Fruit fly (Drosophila melanogaster) whole organism, embryonic: ENCODE data around the gene Tlk.

ENCODE experiments used
- Awh ChIP-seq: fragments of 200-800 bp; sonication (Bioruptor generic); IDR thresholded peaks from 2 replicates; pipeline ENCODE4, ENCODE4 v1.3.6; 2022; ENCODE audit warnings: missing biosample characterization, missing genetic modification characterization
- CG12155 ChIP-seq: fragments of 200-800 bp; sonication (Bioruptor generic); optimal IDR thresholded peaks from 3 replicates; lab custom pipeline; 2016; ENCODE audit warnings: missing biosample characterization, missing genetic modification characterization
- CG2202 ChIP-seq: fragments of 200-800 bp; sonication (Bioruptor generic); optimal IDR thresholded peaks from 2 replicates; lab custom pipeline; 2018; ENCODE audit warnings: missing biosample characterization, mild to moderate bottlenecking, missing genetic modification characterization
- CG4854 ChIP-seq: fragments of 200-800 bp; sonication (Bioruptor generic); optimal IDR thresholded peaks from 2 replicates; lab custom pipeline; 2016; ENCODE audit warnings: missing biosample characterization, missing genetic modification characterization, inconsistent platforms
- Hand ChIP-seq: fragments of 200-800 bp; sonication (Bioruptor generic); optimal IDR thresholded peaks from 2 replicates; lab custom pipeline; 2017; ENCODE audit warnings: mild to moderate bottlenecking, missing biosample characterization, missing genetic modification reagents, missing genetic modification characterization
- Sox100B ChIP-seq: fragments of 200-800 bp; sonication (Bioruptor generic); optimal IDR thresholded peaks from 3 replicates; lab custom pipeline; 2018; ENCODE audit warnings: missing biosample characterization, mild to moderate bottlenecking, missing genetic modification characterization
- ase ChIP-seq: fragments of 200-800 bp; sonication (Bioruptor generic); IDR thresholded peaks from 3 replicates; pipeline ENCODE4 v1.3.6; 2022; ENCODE audit warnings: missing biosample characterization, missing genetic modification characterization
- chif ChIP-seq, 2 experiments: fragments of 200-800 bp; sonication (Bioruptor generic); optimal IDR thresholded peaks; 3 replicates each; lab custom pipeline; 2016; ENCODE audit warnings: missing biosample characterization in 2 of 2, missing genetic modification characterization in 2 of 2
- dysf ChIP-seq: fragments of 200-800 bp; sonication (Bioruptor generic); IDR thresholded peaks from 3 replicates; pipeline ENCODE4 v1.3.6; 2022; ENCODE audit warnings: missing biosample characterization, missing genetic modification characterization
- gsb ChIP-seq: fragments of 200-800 bp; sonication (Bioruptor generic); IDR thresholded peaks from 2 replicates; pipeline ENCODE4 v1.3.6; 2022; ENCODE audit warnings: missing biosample characterization, missing genetic modification characterization
- nom ChIP-seq: fragments of 200-800 bp; sonication (Bioruptor generic); optimal IDR thresholded peaks from 2 replicates; lab custom pipeline; 2017; ENCODE audit warnings: missing biosample characterization, missing genetic modification characterization, mild to moderate bottlenecking, moderate library complexity, missing genetic modification reagents
- pnt ChIP-seq: fragments of 200-800 bp; sonication (Bioruptor generic); optimal IDR thresholded peaks from 3 replicates; lab custom pipeline; 2016; ENCODE audit warnings: missing biosample characterization, missing genetic modification characterization

- TF ChIP-seq CG4854 (no peak), gsb (GFP tag; lab: Robert Waterston, UW) (no peak), Sox100B (GFP tag; lab: Kevin White, UChicago) (no peak), Hand (GFP tag; lab: Kevin White, UChicago) (no peak), dysf (GFP tag; lab: Robert Waterston, UW) (no peak), CG12155 (GFP tag; lab: Kevin White, UChicago) (no peak), CG2202 (no peak), ase (GFP tag; lab: Robert Waterston, UW) (no peak), nom (GFP tag; lab: Kevin White, UChicago) (no peak), Awh (GFP tag; lab: Robert Waterston, UW) (no peak; the same call in 1 of the 2 replicates), pnt (GFP tag; lab: Kevin White, UChicago) (no peak), chif (GFP tag; optimal IDR thresholded peaks at IDR 0.05; lab: Kevin White, UChicago) (no peak)
Observed at dm6 chrX:3825069-3825468, 105.3 kb downstream of the Tlk start.
